Worm (Caenorhabditis elegans): Measurements from ENCODE around the gene col-88.
A peak's percentile ranks its signal among the peaks of the same experiment; 100 is the strongest.

DNA sequence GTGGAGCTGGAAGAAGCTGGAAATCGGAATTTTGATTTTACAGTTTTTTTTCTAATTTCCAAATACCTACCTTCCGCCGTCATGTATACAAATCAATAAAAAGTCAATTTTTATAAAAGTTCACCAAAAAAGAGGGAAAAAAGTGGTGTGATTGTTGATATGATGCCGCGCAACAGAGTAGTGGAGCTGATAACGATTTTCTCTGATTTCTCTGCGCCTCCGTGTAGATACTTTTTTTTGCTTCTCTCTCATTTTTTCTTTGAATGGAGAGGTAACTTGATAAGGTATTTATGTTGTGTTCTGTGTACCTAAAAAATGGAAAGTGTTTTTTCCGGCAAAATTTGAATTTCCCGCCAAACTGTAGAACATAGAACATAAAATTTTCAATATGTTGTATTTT lies 26.2 kb upstream of the col-88 start, which contains the start of gene nhr-80:
- TF ChIP-seq pqm-1 (tag; optimal IDR thresholded peaks at IDR 0.05) = peak; percentile 59
- TF ChIP-seq hif-1 (tag; optimal IDR thresholded peaks at IDR 0.05) = no peak
- no peak for TF ChIP-seq duxl-1 (tag; optimal IDR thresholded peaks at IDR 0.05; ENCODE audit: poor library complexity)
- no peak for TF ChIP-seq lin-39 (tag; optimal IDR thresholded peaks at IDR 0.05)
- no peak for TF ChIP-seq ama-1 (optimal IDR thresholded peaks at IDR 0.05)
- no peak for TF ChIP-seq unc-39 (tag; optimal IDR thresholded peaks at IDR 0.05)
- TF ChIP-seq snpc-4 (tag; optimal IDR thresholded peaks at IDR 0.05) = no peak
- TF ChIP-seq nhr-28 (tag; optimal IDR thresholded peaks at IDR 0.05) = peak; percentile 93
- TF ChIP-seq lin-38 (GFP tag; IDR thresholded peaks at IDR 0.05) = no peak
- TF ChIP-seq nhr-76 (tag; optimal IDR thresholded peaks at IDR 0.05) = no peak
- TF ChIP-seq skn-1 (tag; optimal IDR thresholded peaks at IDR 0.05) = no peak
- TF ChIP-seq dve-1 (tag; optimal IDR thresholded peaks at IDR 0.05; ENCODE audit: insufficient read depth) = peak; percentile 86

Data from whole organism, L4 larva.